Worm (Caenorhabditis elegans) whole organism, young adult: Measurements from ENCODE around the gene grl-2.

Experiments used
- B0019.2 ChIP-seq: fragments of 200-800 bp; sonication (Bioruptor generic); conservative IDR thresholded peaks from 2 replicates; pipeline ENCODE4 v1.3.6; 2022; ENCODE audit warnings: missing genetic modification reagents, missing genetic modification characterization, missing compliant biosample characterization
- B0035.1 ChIP-seq: sonication (generic microtip); optimal IDR thresholded peaks from 2 replicates; lab custom pipeline; 2016; ENCODE audit warnings: missing genetic modification characterization, mild to moderate bottlenecking, missing compliant biosample characterization, missing genotype, missing genetic modification reagents
- B0336.3 ChIP-seq: fragments of 200-800 bp; sonication (Bioruptor generic); IDR thresholded peaks from 2 replicates; pipeline ENCODE4 v1.3.6; 2022; ENCODE audit warnings: missing genetic modification characterization, missing compliant biosample characterization
- C17E4.6 ChIP-seq: fragments of 200-800 bp; sonication (Bioruptor generic); IDR thresholded peaks from 2 replicates; pipeline ENCODE4 v1.3.6; 2022; ENCODE audit warnings: missing genetic modification reagents, missing genetic modification characterization, missing compliant biosample characterization
- F22D6.2 ChIP-seq: sonication (generic microtip); optimal IDR thresholded peaks from 2 replicates; lab custom pipeline; 2016; ENCODE audit warnings: mild to moderate bottlenecking, missing genetic modification characterization, missing compliant biosample characterization
- F23B12.7 ChIP-seq: sonication (generic microtip); optimal IDR thresholded peaks from 2 replicates; lab custom pipeline; 2017; ENCODE audit warnings: missing genetic modification characterization, mild to moderate bottlenecking, missing compliant biosample characterization, antibody characterized with exemption, moderate library complexity; ENCODE audit not compliant: insufficient read depth
- F52B5.7 ChIP-seq: sonication (generic microtip); optimal IDR thresholded peaks from 2 replicates; lab custom pipeline; 2016; ENCODE audit warnings: mild to moderate bottlenecking, missing genetic modification characterization, missing compliant biosample characterization
- F55B11.4 ChIP-seq: sonication (generic microtip); optimal IDR thresholded peaks from 2 replicates; lab custom pipeline; 2016; ENCODE audit warnings: missing compliant biosample characterization, missing genetic modification characterization, borderline replicate concordance; ENCODE audit not compliant: insufficient read depth
- F57C9.4 ChIP-seq: sonication (generic microtip); optimal IDR thresholded peaks from 2 replicates; lab custom pipeline; 2017; ENCODE audit warnings: mild to moderate bottlenecking, missing genetic modification characterization, missing compliant biosample characterization
- K11D2.4 ChIP-seq: fragments of 200-800 bp; sonication (Bioruptor generic); IDR thresholded peaks from 2 replicates; pipeline ENCODE4 v1.3.6; 2022; ENCODE audit warnings: missing genetic modification reagents, missing genetic modification characterization, missing compliant biosample characterization
- K12H6.12 ChIP-seq: fragments of 200-800 bp; sonication (Bioruptor generic); optimal IDR thresholded peaks from 2 replicates; lab custom pipeline; 2018; ENCODE audit warnings: mild to moderate bottlenecking, missing genetic modification characterization, missing compliant biosample characterization
- Y53F4B.3 ChIP-seq: fragments of 200-800 bp; sonication (Bioruptor generic); IDR thresholded peaks from 2 replicates; pipeline ENCODE4 v1.3.6; 2022; ENCODE audit warnings: missing genetic modification reagents, missing genetic modification characterization, missing compliant biosample characterization
- Y79H2A.3 ChIP-seq: fragments of 200-800 bp; sonication (Bioruptor generic); conservative IDR thresholded peaks from 2 replicates; pipeline ENCODE4 v1.3.6; 2022; ENCODE audit warnings: missing genetic modification reagents, missing genetic modification characterization, missing compliant biosample characterization
- ama-1 ChIP-seq, 3 experiments: fragments of 150-350 bp in 1 of 3; sonication (generic microtip) in 2 of 3; optimal IDR thresholded peaks; 2 replicates each; lab custom pipeline; 2014 to 2018; ENCODE audit warnings: missing biosample characterization in 2 of 3, missing genetic modification characterization in 2 of 3, missing genetic modification reagents in 2 of 3
- atf-7 ChIP-seq: sonication (generic microtip); optimal IDR thresholded peaks from 2 replicates; lab custom pipeline; 2017; ENCODE audit warnings: mild to moderate bottlenecking, missing genetic modification characterization, missing compliant biosample characterization
- athp-1 ChIP-seq: sonication (generic microtip); optimal IDR thresholded peaks from 2 replicates; lab custom pipeline; 2017; ENCODE audit warnings: mild to moderate bottlenecking, missing genetic modification characterization, missing compliant biosample characterization
- attf-5 ChIP-seq: fragments of 200-800 bp; sonication (Bioruptor generic); optimal IDR thresholded peaks from 2 replicates; lab custom pipeline; 2018; ENCODE audit warnings: mild to moderate bottlenecking, missing genetic modification characterization, missing compliant biosample characterization
- attf-6 ChIP-seq: fragments of 200-800 bp; sonication (Bioruptor generic); IDR thresholded peaks from 2 replicates; pipeline ENCODE4 v1.3.6; 2022; ENCODE audit warnings: missing genetic modification reagents, missing genetic modification characterization, missing compliant biosample characterization
- cebp-2 ChIP-seq: fragments of 200-800 bp; sonication (Bioruptor generic); IDR thresholded peaks from 2 replicates; pipeline ENCODE4 v1.3.6; 2022; ENCODE audit warnings: missing genetic modification characterization, missing compliant biosample characterization
- ceh-58 ChIP-seq: fragments of 200-800 bp; sonication (Bioruptor generic); IDR thresholded peaks from 2 replicates; pipeline ENCODE4 v1.3.6; 2022; ENCODE audit warnings: missing genetic modification characterization, missing compliant biosample characterization
- dpff-1 ChIP-seq: sonication (generic microtip); optimal IDR thresholded peaks from 2 replicates; lab custom pipeline; 2017; ENCODE audit warnings: mild to moderate bottlenecking, missing genetic modification characterization, missing compliant biosample characterization
- ets-4 ChIP-seq: fragments of 200-800 bp; sonication (Bioruptor generic); optimal IDR thresholded peaks from 2 replicates; lab custom pipeline; 2018; ENCODE audit warnings: mild to moderate bottlenecking, missing genetic modification characterization, missing compliant biosample characterization
- hlh-12 ChIP-seq: sonication (generic microtip); optimal IDR thresholded peaks from 2 replicates; lab custom pipeline; 2016; ENCODE audit warnings: missing genetic modification characterization, missing compliant biosample characterization
- lag-1 ChIP-seq: fragments of 200-800 bp; sonication (Bioruptor generic); IDR thresholded peaks from 2 replicates; pipeline ENCODE4 v1.3.6; 2022; ENCODE audit warnings: missing genetic modification reagents, missing genetic modification characterization, missing compliant biosample characterization
- let-526 ChIP-seq: fragments of 200-800 bp; sonication (Bioruptor generic); IDR thresholded peaks from 2 replicates; pipeline ENCODE4 v1.3.6; 2022; ENCODE audit warnings: missing genetic modification reagents, missing genetic modification characterization, missing compliant biosample characterization
- let-607 ChIP-seq, 2 experiments: fragments of 200-800 bp in 1 of 2; sonication (Bioruptor generic) in 1 of 2; sonication (generic microtip) in 1 of 2; optimal IDR thresholded peaks; 2 replicates each; lab custom pipeline; 2016 to 2018; ENCODE audit warnings: mild to moderate bottlenecking in 2 of 2, missing compliant biosample characterization in 2 of 2, missing genetic modification characterization in 2 of 2, moderate library complexity in 2 of 2, missing genotype in 1 of 2
- lin-26 ChIP-seq: fragments of 200-800 bp; sonication (Bioruptor generic); IDR thresholded peaks from 2 replicates; pipeline ENCODE4 v1.3.6; 2022; ENCODE audit warnings: missing genetic modification reagents, missing genetic modification characterization, missing compliant biosample characterization
- lin-40 ChIP-seq: sonication (generic microtip); optimal IDR thresholded peaks from 2 replicates; lab custom pipeline; 2016; ENCODE audit warnings: missing genetic modification characterization, mild to moderate bottlenecking, missing compliant biosample characterization, missing genotype, missing genetic modification reagents
- lsy-27 ChIP-seq: sonication (generic microtip); optimal IDR thresholded peaks from 2 replicates; lab custom pipeline; 2017; ENCODE audit warnings: missing genetic modification characterization, mild to moderate bottlenecking, missing compliant biosample characterization, antibody characterized with exemption, missing genotype, borderline replicate concordance; ENCODE audit not compliant: insufficient read depth
- mcd-1 ChIP-seq: fragments of 200-800 bp; sonication (Bioruptor generic); IDR thresholded peaks from 2 replicates; pipeline ENCODE4 v1.3.6; 2022; ENCODE audit warnings: missing genetic modification reagents, missing genetic modification characterization, missing compliant biosample characterization
- mes-4 ChIP-seq: sonication (generic microtip); optimal IDR thresholded peaks from 2 replicates; lab custom pipeline; 2016; ENCODE audit warnings: missing genotype, missing genetic modification characterization, missing compliant biosample characterization
- nhr-27 ChIP-seq: fragments of 200-800 bp; sonication (Bioruptor generic); optimal IDR thresholded peaks from 2 replicates; lab custom pipeline; 2018; ENCODE audit warnings: mild to moderate bottlenecking, missing genetic modification characterization, moderate library complexity, missing compliant biosample characterization
- nhr-80 ChIP-seq: sonication (generic microtip); optimal IDR thresholded peaks from 2 replicates; lab custom pipeline; 2016; ENCODE audit warnings: missing genetic modification characterization, missing compliant biosample characterization
- pbrm-1 ChIP-seq: fragments of 200-800 bp; sonication (Bioruptor generic); IDR thresholded peaks from 2 replicates; pipeline ENCODE4 v1.3.6; 2022; ENCODE audit warnings: missing genetic modification reagents, missing genetic modification characterization, missing compliant biosample characterization
- rpc-1 ChIP-seq, 2 experiments: fragments of 150-350 bp in 1 of 2; sonication (generic microtip) in 1 of 2; optimal IDR thresholded peaks; 2 replicates each; lab custom pipeline; 2014 to 2018; ENCODE audit warnings: missing biosample characterization in 1 of 2, missing genetic modification characterization in 1 of 2, missing genetic modification reagents in 1 of 2, missing genotype in 1 of 2
- snpc-1.3 ChIP-seq: sonication (generic microtip); optimal IDR thresholded peaks from 2 replicates; lab custom pipeline; 2017; ENCODE audit warnings: missing genetic modification characterization, mild to moderate bottlenecking, missing compliant biosample characterization, antibody characterized with exemption, moderate library complexity, missing genotype, missing genetic modification reagents; ENCODE audit not compliant: insufficient read depth
- snpc-3.4 ChIP-seq: sonication (generic microtip); optimal IDR thresholded peaks from 2 replicates; lab custom pipeline; 2017; ENCODE audit warnings: missing genetic modification characterization, mild to moderate bottlenecking, missing compliant biosample characterization, antibody characterized with exemption, moderate library complexity, missing genotype, missing genetic modification reagents
- xnd-1 ChIP-seq: sonication (generic microtip); optimal IDR thresholded peaks from 2 replicates; lab custom pipeline; 2016; ENCODE audit warnings: missing genotype, missing genetic modification reagents, missing genetic modification characterization, missing compliant biosample characterization
- ztf-18 ChIP-seq: sonication (generic microtip); optimal IDR thresholded peaks from 2 replicates; lab custom pipeline; 2016; ENCODE audit warnings: missing genotype, mild to moderate bottlenecking, missing genetic modification characterization, missing compliant biosample characterization

The grl-2 gene

DNA sequence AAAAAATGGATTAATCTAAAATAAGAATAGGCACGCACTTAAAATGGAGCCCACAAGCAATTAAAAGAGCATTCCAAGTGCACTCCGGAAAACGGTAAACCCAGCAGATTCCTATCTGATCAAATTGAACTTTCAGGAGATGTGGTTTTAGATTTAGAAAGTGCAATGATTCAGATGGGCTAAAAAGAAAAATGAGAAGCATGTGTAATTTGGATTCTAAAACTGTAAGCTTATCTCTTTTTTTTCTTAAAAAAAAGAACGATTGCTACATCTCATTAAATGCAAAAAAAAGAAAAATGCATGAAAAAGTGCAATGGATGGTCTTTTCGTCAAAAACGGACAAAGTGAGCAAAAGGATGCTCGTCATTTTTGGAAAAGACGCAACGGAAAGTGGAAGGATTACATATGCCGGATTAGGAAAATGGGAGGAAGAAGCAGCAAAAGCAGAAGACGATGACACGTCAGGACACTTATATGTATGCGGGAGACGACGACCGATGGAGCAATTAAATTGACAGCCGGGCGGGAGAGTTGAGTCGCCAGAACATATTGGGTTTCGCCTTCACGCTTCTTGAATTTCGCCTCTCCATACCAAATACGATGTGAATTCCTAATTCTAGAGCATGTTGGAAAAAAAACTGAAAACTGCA lies 46.2 kb upstream of the grl-2 start:
- no peak for TF ChIP-seq cebp-2
- TF ChIP-seq ceh-58 (GFP tag; lab: Robert Waterston, UW), result no peak
- no peak for TF ChIP-seq mes-4
- TF ChIP-seq lin-26 (GFP tag; lab: Robert Waterston, UW), result no peak
- TF ChIP-seq F52B5.7 (tag; lab: Kevin White, UChicago), result no peak
- no peak for TF ChIP-seq ztf-18 (tag; lab: Kevin White, UChicago)
- TF ChIP-seq F55B11.4, result no peak
- no peak for TF ChIP-seq dpff-1 (tag; lab: Kevin White, UChicago)
- no peak for TF ChIP-seq pbrm-1
- TF ChIP-seq ets-4 (GFP tag; lab: Kevin White, UChicago), result no peak
- TF ChIP-seq xnd-1 (tag; lab: Kevin White, UChicago), result no peak
- TF ChIP-seq snpc-1.3 (tag; lab: Kevin White, UChicago), result no peak
- TF ChIP-seq, all 124 proteins: peak for 0

DNA sequence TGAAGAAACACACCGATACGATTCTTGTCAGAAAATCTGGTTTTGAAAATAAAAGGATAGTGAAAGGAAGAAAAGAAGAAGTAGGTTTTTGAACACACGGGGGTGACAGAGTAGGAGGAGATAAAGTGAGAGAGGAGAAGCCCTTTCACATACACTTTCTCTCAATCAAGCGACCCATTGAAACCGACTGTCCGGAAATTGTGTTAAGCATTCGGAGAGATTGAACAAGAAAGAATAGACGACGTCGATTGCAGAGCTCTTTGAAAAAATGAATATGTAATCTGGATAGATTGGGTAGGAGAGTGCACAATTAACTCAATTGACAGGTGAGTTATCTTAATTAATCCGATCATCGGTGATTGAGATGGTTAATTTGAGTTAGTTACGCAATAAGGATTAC lies 43.6 kb upstream of the grl-2 start:
- no peak for TF ChIP-seq rpc-1 (optimal IDR thresholded peaks at IDR 0.05; lab: Kevin White, UChicago)
- no peak for TF ChIP-seq rpc-1 (tag; optimal IDR thresholded peaks at IDR 0.05; lab: Kevin White, UChicago)
- TF ChIP-seq B0336.3, result no peak
- no peak for TF ChIP-seq ama-1 (optimal IDR thresholded peaks at IDR 0.05; lab: Kevin White, UChicago)
- no peak for TF ChIP-seq ama-1 (GFP tag; optimal IDR thresholded peaks at IDR 0.05; lab: Kevin White, UChicago)
- no peak for TF ChIP-seq pbrm-1
- no peak for TF ChIP-seq F57C9.4 (tag; lab: Kevin White, UChicago)
- no peak for TF ChIP-seq C17E4.6 (GFP tag; lab: Robert Waterston, UW)

DNA sequence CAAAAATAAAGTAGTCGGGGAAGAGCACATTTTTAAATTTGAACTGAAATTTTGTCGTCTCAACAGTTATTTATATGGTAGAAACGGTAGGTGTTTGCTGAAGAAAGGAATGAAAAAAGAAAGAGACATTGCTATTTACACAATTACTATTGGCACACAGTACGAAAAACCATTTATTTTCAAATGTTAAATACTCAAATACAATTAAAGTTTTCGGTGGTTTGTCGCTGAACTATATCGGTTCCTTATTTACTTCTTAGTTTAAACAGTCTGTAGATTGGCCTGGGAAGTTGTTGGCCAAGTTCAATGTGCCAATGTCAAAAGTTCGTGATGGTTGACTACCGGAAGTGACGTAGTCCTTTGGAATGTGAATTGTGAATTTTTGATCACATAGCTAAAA lies 40.8 kb upstream of the grl-2 start, which contains the start of gene ttr-27:
Gene ttr-27, minus strand, starts transcription at position 45 of the 400 bp plus-strand sequence.
- TF ChIP-seq lin-26 (GFP tag; lab: Robert Waterston, UW), result no peak
- no peak for TF ChIP-seq let-526 (GFP tag; lab: Robert Waterston, UW)

DNA sequence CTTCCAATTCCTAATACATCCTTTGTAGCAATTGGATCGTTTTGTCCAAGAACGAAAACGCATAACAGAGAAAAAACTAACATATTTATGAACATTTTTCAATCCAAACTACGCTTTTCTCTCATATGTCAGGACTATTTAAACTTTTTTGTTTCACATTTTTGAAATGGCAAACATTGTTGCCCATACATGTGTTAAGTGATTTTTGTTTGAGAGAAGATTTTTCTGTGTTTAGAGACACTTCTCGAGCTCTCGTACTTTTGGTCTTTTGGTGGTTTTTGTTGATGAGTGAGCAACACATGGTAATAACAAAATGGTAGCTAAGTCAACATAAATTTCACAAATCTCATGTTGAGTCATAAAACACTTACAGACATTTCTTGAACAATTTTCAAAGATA lies 39.8 kb upstream of the grl-2 start, which contains the start of gene ttr-28:
Gene ttr-28, minus strand, starts transcription at position 101 of the 400 bp plus-strand sequence.
- TF ChIP-seq athp-1 (tag; lab: Kevin White, UChicago) (no peak), B0035.1 (tag; lab: Kevin White, UChicago) (no peak), attf-5 (GFP tag; lab: Kevin White, UChicago) (no peak), xnd-1 (tag; lab: Kevin White, UChicago) (no peak), hlh-12 (tag; lab: Kevin White, UChicago) (no peak), attf-6 (no peak), nhr-27 (tag; lab: Kevin White, UChicago) (no peak), lag-1 (no peak), Y53F4B.3 (GFP tag; lab: Robert Waterston, UW) (no peak), atf-7 (tag; lab: Kevin White, UChicago) (no peak), mcd-1 (GFP tag; lab: Robert Waterston, UW) (no peak), lin-26 (GFP tag; lab: Robert Waterston, UW) (no peak), snpc-3.4 (tag; lab: Kevin White, UChicago) (no peak)
- TF ChIP-seq, all 124 proteins: peak for 0

DNA sequence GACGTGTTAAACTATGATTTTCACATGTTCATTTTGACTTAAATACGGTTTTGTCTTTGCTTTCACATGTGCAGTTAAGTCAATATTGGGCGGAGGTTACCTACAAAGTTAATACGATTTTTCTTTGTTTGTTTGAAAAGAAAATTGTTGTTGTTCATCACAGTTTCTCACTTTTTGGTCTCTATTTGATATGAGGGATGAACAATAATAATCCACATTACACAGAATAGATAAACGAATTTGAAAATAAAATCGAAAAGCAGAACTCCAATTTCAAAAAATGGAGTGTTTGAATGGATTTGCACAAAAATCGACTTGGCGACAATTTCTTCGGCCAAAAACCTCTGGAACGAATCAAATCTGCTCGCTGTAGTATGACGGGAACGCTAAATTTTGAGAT lies 38.1 kb upstream of the grl-2 start, which contains the start of gene ttr-29:
Gene ttr-29, minus strand, starts transcription at position 101 of the 400 bp plus-strand sequence.
- TF ChIP-seq B0019.2 (GFP tag; lab: Robert Waterston, UW) (no peak), nhr-80 (tag; lab: Kevin White, UChicago) (no peak), Y79H2A.3 (GFP tag; lab: Robert Waterston, UW) (no peak), lin-40 (tag; lab: Kevin White, UChicago) (no peak), F22D6.2 (tag; lab: Kevin White, UChicago) (no peak), K11D2.4 (GFP tag; lab: Robert Waterston, UW) (no peak), let-607 (tag; optimal IDR thresholded peaks at IDR 0.05; lab: Kevin White, UChicago) (no peak), K12H6.12 (no peak), F23B12.7 (no peak), lsy-27 (tag; lab: Kevin White, UChicago) (no peak), ama-1 (optimal IDR thresholded peaks at IDR 0.05; lab: Kevin White, UChicago) (no peak), ama-1 (GFP tag; optimal IDR thresholded peaks at IDR 0.05; lab: Kevin White, UChicago) (no peak)
